Worm (Caenorhabditis elegans) whole organism, L3 larva: Measurements from ENCODE around the gene sago-1.

Source experiments
- ceh-82 ChIP-seq: fragments of 150-350 bp; optimal IDR thresholded peaks from 2 replicates; lab custom pipeline; 2014; ENCODE audit warnings: missing biosample characterization, missing genetic modification characterization
- pqm-1 ChIP-seq: fragments of 150-350 bp; optimal IDR thresholded peaks from 2 replicates; lab custom pipeline; 2017; ENCODE audit warnings: missing biosample characterization, missing genetic modification characterization, inconsistent platforms
- zag-1 ChIP-seq: fragments of 150-350 bp; optimal IDR thresholded peaks from 2 replicates; lab custom pipeline; 2014; ENCODE audit warnings: missing biosample characterization, missing genetic modification characterization

DNA sequence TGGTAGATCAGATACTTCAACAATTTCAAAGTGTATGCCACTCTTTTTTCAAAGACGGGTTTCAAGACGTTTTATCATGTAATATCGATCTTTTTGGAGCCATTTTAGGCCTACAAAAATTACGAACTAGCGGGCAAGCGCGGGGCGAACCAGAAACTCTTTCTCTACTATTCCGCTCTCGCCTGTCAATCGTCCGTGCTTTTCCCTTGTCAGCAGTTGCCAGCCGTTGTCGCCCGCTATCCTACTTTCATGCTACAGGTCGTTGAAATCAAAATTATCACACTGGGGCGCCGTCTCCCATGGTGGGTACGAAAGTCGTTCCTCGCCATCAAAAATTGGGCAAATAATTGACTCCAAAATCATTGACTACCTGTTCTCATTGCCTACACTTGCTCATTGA lies 2.5 kb upstream of the sago-1 start:
- TF ChIP-seq ceh-82 (tag; lab: Kevin White, UChicago), result no peak
- TF ChIP-seq zag-1 (tag; lab: Kevin White, UChicago), result no peak
- TF ChIP-seq pqm-1 (tag; lab: Kevin White, UChicago), result no peak
